Fruit fly (Drosophila melanogaster): Measurements from ENCODE around the gene CG2004.

The CG2004 gene

dm6 chrX:8677434-8677833 is 37.3 kb downstream of the CG2004 start (continued):
- no peak for TF ChIP-seq dm (GFP tag; optimal IDR thresholded peaks at IDR 0.05)
- no peak for TF ChIP-seq caup (GFP tag; optimal IDR thresholded peaks at IDR 0.05; ENCODE audit: severe bottlenecking)
- TF ChIP-seq Sox100B (GFP tag; optimal IDR thresholded peaks at IDR 0.05) = peak; percentile 17
- TF ChIP-seq row (GFP tag; IDR thresholded peaks at IDR 0.05) = no peak
- no peak for TF ChIP-seq Vsx1 (GFP tag; optimal IDR thresholded peaks at IDR 0.05)
- TF ChIP-seq hbn (GFP tag; IDR thresholded peaks at IDR 0.05; ENCODE audit: partially characterized antibody) = no peak
- no peak for TF ChIP-seq nau (GFP tag; optimal IDR thresholded peaks at IDR 0.05)
- TF ChIP-seq jing (GFP tag; optimal IDR thresholded peaks at IDR 0.05) = no peak
- TF ChIP-seq hkb (optimal IDR thresholded peaks at IDR 0.05) = no peak
- no peak for TF ChIP-seq hkb (GFP tag; IDR thresholded peaks at IDR 0.05)
- no peak for TF ChIP-seq CG1529 (GFP tag; optimal IDR thresholded peaks at IDR 0.05)
- no peak for TF ChIP-seq CG31388 (GFP tag; optimal IDR thresholded peaks at IDR 0.05)
- no peak for TF ChIP-seq chm (GFP tag; IDR thresholded peaks at IDR 0.05)
- no peak for TF ChIP-seq fru (optimal IDR thresholded peaks at IDR 0.05)
- TF ChIP-seq Ptx1 (GFP tag; IDR thresholded peaks at IDR 0.05) = peak; percentile 21; the same call in 1 of the 2 replicates
- TF ChIP-seq CG3065 (GFP tag; optimal IDR thresholded peaks at IDR 0.05) = no peak
- TF ChIP-seq CG8281 (tag; optimal IDR thresholded peaks at IDR 0.05) = peak; percentile 69
- TF ChIP-seq CG9817 (tag; optimal IDR thresholded peaks at IDR 0.05) = no peak
- no peak for TF ChIP-seq NC2β (GFP tag; optimal IDR thresholded peaks at IDR 0.05)
- TF ChIP-seq CG12942 (GFP tag; optimal IDR thresholded peaks at IDR 0.05) = no peak
- no peak for TF ChIP-seq zen (tag; optimal IDR thresholded peaks at IDR 0.05)
- no peak for TF ChIP-seq CG7271 (tag; optimal IDR thresholded peaks at IDR 0.05)
- no peak for TF ChIP-seq Hmx (GFP tag; optimal IDR thresholded peaks at IDR 0.05)
- no peak for TF ChIP-seq CG18476 (GFP tag; optimal IDR thresholded peaks at IDR 0.05)
- no peak for TF ChIP-seq Oli (tag; optimal IDR thresholded peaks at IDR 0.05)
- TF ChIP-seq gsb (GFP tag; IDR thresholded peaks at IDR 0.05) = no peak
- no peak for TF ChIP-seq toy (GFP tag; IDR thresholded peaks at IDR 0.05)
- TF ChIP-seq CTCF (GFP tag; optimal IDR thresholded peaks at IDR 0.05) = no peak
- TF ChIP-seq Abd-B (GFP tag; optimal IDR thresholded peaks at IDR 0.05) = peak; percentile 85
- TF ChIP-seq CG8944 (GFP tag; optimal IDR thresholded peaks at IDR 0.05) = no peak
- TF ChIP-seq Oaz (GFP tag; IDR thresholded peaks at IDR 0.05) = no peak
- TF ChIP-seq az2 (GFP tag; optimal IDR thresholded peaks at IDR 0.05) = no peak
- TF ChIP-seq cato (GFP tag; optimal IDR thresholded peaks at IDR 0.05; ENCODE audit: borderline replicate concordance) = no peak
- TF ChIP-seq ATbp (GFP tag; optimal IDR thresholded peaks at IDR 0.05) = no peak
- TF ChIP-seq CG8089 (GFP tag; optimal IDR thresholded peaks at IDR 0.05) = no peak
- no peak for TF ChIP-seq Adf1 (GFP tag; IDR thresholded peaks at IDR 0.05)
- no peak for TF ChIP-seq tgo (GFP tag; IDR thresholded peaks at IDR 0.05)
- TF ChIP-seq CG4282 (GFP tag; optimal IDR thresholded peaks at IDR 0.05) = no peak
- TF ChIP-seq CG12155 (GFP tag; optimal IDR thresholded peaks at IDR 0.05) = no peak
- no peak for TF ChIP-seq CG32532 (GFP tag; IDR thresholded peaks at IDR 0.05)
- TF ChIP-seq pho (GFP tag; optimal IDR thresholded peaks at IDR 0.05) = no peak
- TF ChIP-seq yki (optimal IDR thresholded peaks at IDR 0.05) = no peak
- TF ChIP-seq kni (GFP tag; optimal IDR thresholded peaks at IDR 0.05) = no peak
- TF ChIP-seq psq (GFP tag; optimal IDR thresholded peaks at IDR 0.05) = no peak
- TF ChIP-seq CG15696 (tag; optimal IDR thresholded peaks at IDR 0.05) = no peak
- no peak for TF ChIP-seq Sry-β (GFP tag; optimal IDR thresholded peaks at IDR 0.05)
- no peak for TF ChIP-seq scrt (GFP tag; optimal IDR thresholded peaks at IDR 0.05)
- TF ChIP-seq slp2 (GFP tag; optimal IDR thresholded peaks at IDR 0.05) = peak; percentile 82
- no peak for TF ChIP-seq CG3163 (GFP tag; optimal IDR thresholded peaks at IDR 0.05)
- TF ChIP-seq Hr3 (GFP tag; optimal IDR thresholded peaks at IDR 0.05) = no peak
- TF ChIP-seq CG2129 (GFP tag; IDR thresholded peaks at IDR 0.05; ENCODE audit: partially characterized antibody) = no peak
- TF ChIP-seq pfk (GFP tag; optimal IDR thresholded peaks at IDR 0.05) = no peak
- no peak for TF ChIP-seq CG14050 (GFP tag; IDR thresholded peaks at IDR 0.05)
- no peak for TF ChIP-seq CG12236 (GFP tag; optimal IDR thresholded peaks at IDR 0.05)

Measured in whole organism, embryonic.